Fruit fly (Drosophila melanogaster) whole organism, embryonic: ENCODE results near the gene NK7.1.

ENCODE experiments used
- Atf6 ChIP-seq: fragments of 200-800 bp; sonication (Bioruptor generic); IDR thresholded peaks from 2 replicates; pipeline ENCODE4 v1.3.6; 2022; ENCODE audit warnings: missing biosample characterization, missing genetic modification characterization
- Awh ChIP-seq: fragments of 200-800 bp; sonication (Bioruptor generic); IDR thresholded peaks from 2 replicates; pipeline ENCODE4, ENCODE4 v1.3.6; 2022; ENCODE audit warnings: missing biosample characterization, missing genetic modification characterization
- BtbVII ChIP-seq: fragments of 200-800 bp; sonication (Bioruptor generic); optimal IDR thresholded peaks from 3 replicates; lab custom pipeline; 2017; ENCODE audit warnings: missing biosample characterization, mild to moderate bottlenecking, missing genetic modification characterization
- CG10321 ChIP-seq: fragments of 200-800 bp; sonication (Bioruptor generic); IDR thresholded peaks from 2 replicates; pipeline ENCODE4 v1.3.6; 2022; ENCODE audit warnings: missing biosample characterization, missing genetic modification characterization
- CG10654 ChIP-seq: fragments of 200-800 bp; sonication (Bioruptor generic); optimal IDR thresholded peaks from 2 replicates; lab custom pipeline; 2016; ENCODE audit warnings: missing biosample characterization, missing genetic modification characterization
- CG12104 ChIP-seq: fragments of 200-800 bp; sonication (Bioruptor generic); optimal IDR thresholded peaks from 3 replicates; lab custom pipeline; 2016; ENCODE audit warnings: missing biosample characterization, missing genetic modification characterization
- CG12942 ChIP-seq: fragments of 200-800 bp; sonication (Bioruptor generic); optimal IDR thresholded peaks from 3 replicates; lab custom pipeline; 2016; ENCODE audit warnings: missing biosample characterization, missing genetic modification characterization
- CG13287 ChIP-seq: fragments of 200-800 bp; sonication (Bioruptor generic); IDR thresholded peaks from 2 replicates; pipeline ENCODE4 v1.3.6; 2022; ENCODE audit warnings: missing biosample characterization, missing genetic modification characterization; ENCODE audit not compliant: partially characterized antibody
- CG14441 ChIP-seq: fragments of 200-800 bp; sonication (Bioruptor generic); IDR thresholded peaks from 2 replicates; pipeline ENCODE4 v1.3.6; 2022; ENCODE audit warnings: missing biosample characterization, missing genetic modification characterization
- CG14860 ChIP-seq: fragments of 200-800 bp; sonication (Bioruptor generic); IDR thresholded peaks from 3 replicates; pipeline ENCODE4 v1.3.6; 2022; ENCODE audit warnings: missing biosample characterization, missing genetic modification characterization; ENCODE audit not compliant: partially characterized antibody
- CG15269 ChIP-seq: fragments of 200-800 bp; sonication (Bioruptor generic); optimal IDR thresholded peaks from 2 replicates; lab custom pipeline; 2018; ENCODE audit warnings: missing biosample characterization, mild to moderate bottlenecking, missing genetic modification characterization, moderate library complexity
- CG15696 ChIP-seq: fragments of 200-800 bp; sonication (Bioruptor generic); optimal IDR thresholded peaks from 2 replicates; lab custom pipeline; 2019; ENCODE audit warnings: missing biosample characterization, mild to moderate bottlenecking, missing genetic modification characterization, moderate library complexity
- CG17612 ChIP-seq: fragments of 200-800 bp; sonication (Bioruptor generic); IDR thresholded peaks from 2 replicates; pipeline ENCODE4 v1.3.6; 2022; ENCODE audit warnings: missing biosample characterization, missing genetic modification characterization
- CG1832 ChIP-seq: fragments of 200-800 bp; sonication (Bioruptor generic); optimal IDR thresholded peaks from 2 replicates; lab custom pipeline; 2017; ENCODE audit warnings: missing biosample characterization, mild to moderate bottlenecking, missing genetic modification characterization, inconsistent platforms
- CG2678 ChIP-seq: fragments of 200-800 bp; sonication (Bioruptor generic); optimal IDR thresholded peaks from 3 replicates; lab custom pipeline; 2019; ENCODE audit warnings: missing biosample characterization, mild to moderate bottlenecking, missing genetic modification characterization, moderate library complexity
- CG2712 ChIP-seq: fragments of 200-800 bp; optimal IDR thresholded peaks from 3 replicates; lab custom pipeline; 2019; ENCODE audit warnings: missing biosample characterization, mild to moderate bottlenecking, missing genetic modification characterization, moderate library complexity
- CG3407 ChIP-seq: fragments of 200-800 bp; sonication (Bioruptor generic); optimal IDR thresholded peaks from 2 replicates; lab custom pipeline; 2018; ENCODE audit warnings: missing biosample characterization, mild to moderate bottlenecking, missing genetic modification characterization
- CG42726 ChIP-seq: fragments of 200-800 bp; sonication (Bioruptor generic); IDR thresholded peaks from 2 replicates; pipeline ENCODE4 v1.3.6; 2022; ENCODE audit warnings: missing biosample characterization, missing genetic modification characterization; ENCODE audit not compliant: partially characterized antibody
- CG4854 ChIP-seq: fragments of 200-800 bp; sonication (Bioruptor generic); optimal IDR thresholded peaks from 2 replicates; lab custom pipeline; 2016; ENCODE audit warnings: missing biosample characterization, missing genetic modification characterization, inconsistent platforms
- CG6854 ChIP-seq: fragments of 200-800 bp; sonication (Bioruptor generic); optimal IDR thresholded peaks from 3 replicates; lab custom pipeline; 2017; ENCODE audit warnings: missing biosample characterization, mild to moderate bottlenecking, missing genetic modification characterization
- CG7556 ChIP-seq: fragments of 200-800 bp; sonication (Bioruptor generic); optimal IDR thresholded peaks from 2 replicates; lab custom pipeline; 2017; ENCODE audit warnings: missing biosample characterization, mild to moderate bottlenecking, missing genetic modification characterization
- CG8478 ChIP-seq: fragments of >200 bp; optimal IDR thresholded peaks from 2 replicates; lab custom pipeline; 2018
- CG8924 ChIP-seq: fragments of 200-800 bp; optimal IDR thresholded peaks from 3 replicates; lab custom pipeline; 2019; ENCODE audit warnings: missing biosample characterization, mild to moderate bottlenecking, missing genetic modification characterization, moderate library complexity
- CG9727 ChIP-seq: fragments of 200-800 bp; sonication (Bioruptor generic); optimal IDR thresholded peaks from 3 replicates; lab custom pipeline; 2017; ENCODE audit warnings: missing biosample characterization, mild to moderate bottlenecking, missing genetic modification characterization
- CG9876 ChIP-seq: fragments of 200-800 bp; sonication (Bioruptor generic); optimal IDR thresholded peaks from 2 replicates; lab custom pipeline; 2016; ENCODE audit warnings: missing biosample characterization, missing genetic modification characterization
- E2f2 ChIP-seq: fragments of 200-800 bp; sonication (Bioruptor generic); IDR thresholded peaks from 2 replicates; pipeline ENCODE4 v1.3.6; 2022; ENCODE audit warnings: missing biosample characterization, missing genetic modification characterization
- Gug ChIP-seq: fragments of 200-800 bp; sonication (Bioruptor generic); IDR thresholded peaks from 4 replicates; pipeline ENCODE4 v1.3.6; 2022; ENCODE audit warnings: missing biosample characterization, missing genetic modification characterization
- HHEX ChIP-seq: fragments of 200-800 bp; sonication (Bioruptor generic); optimal IDR thresholded peaks from 3 replicates; lab custom pipeline; 2017; ENCODE audit warnings: missing biosample characterization, mild to moderate bottlenecking, missing genetic modification characterization, missing genetic modification reagents
- HLH54F ChIP-seq: fragments of 200-800 bp; sonication (Bioruptor generic); optimal IDR thresholded peaks from 3 replicates; lab custom pipeline; 2016; ENCODE audit warnings: missing biosample characterization, missing genetic modification characterization
- Hmx ChIP-seq: fragments of 200-800 bp; sonication (Bioruptor generic); optimal IDR thresholded peaks from 2 replicates; lab custom pipeline; 2016; ENCODE audit warnings: missing biosample characterization, missing genetic modification characterization
- NK7.1 ChIP-seq: fragments of 200-800 bp; sonication (Bioruptor generic); optimal IDR thresholded peaks from 3 replicates; lab custom pipeline; 2016; ENCODE audit warnings: missing biosample characterization, missing genetic modification characterization
- Sox102F ChIP-seq: fragments of 200-800 bp; sonication (Bioruptor generic); optimal IDR thresholded peaks from 2 replicates; lab custom pipeline; 2018; ENCODE audit warnings: missing biosample characterization, mild to moderate bottlenecking, missing genetic modification characterization, moderate library complexity
- Ssrp ChIP-seq: fragments of 200-800 bp; sonication (Bioruptor generic); optimal IDR thresholded peaks from 2 replicates; lab custom pipeline; 2018; ENCODE audit warnings: missing biosample characterization, mild to moderate bottlenecking, missing genetic modification characterization, moderate library complexity
- ato ChIP-seq: fragments of 200-800 bp; sonication (Bioruptor generic); IDR thresholded peaks from 2 replicates; pipeline ENCODE4 v1.3.6; 2022; ENCODE audit warnings: missing biosample characterization, missing genetic modification characterization; ENCODE audit not compliant: partially characterized antibody
- az2 ChIP-seq: fragments of 200-800 bp; sonication (Bioruptor generic); optimal IDR thresholded peaks from 3 replicates; lab custom pipeline; 2016; ENCODE audit warnings: missing biosample characterization, missing genetic modification characterization
- cad ChIP-seq: fragments of >200 bp; optimal IDR thresholded peaks from 2 replicates; lab custom pipeline; 2017; ENCODE audit warnings: missing biosample characterization, missing genetic modification characterization
- ci ChIP-seq: fragments of 200-800 bp; sonication (Bioruptor generic); IDR thresholded peaks from 3 replicates; pipeline ENCODE4 v1.3.6; 2022; ENCODE audit warnings: missing biosample characterization, missing genetic modification characterization
- da ChIP-seq: fragments of 200-800 bp; sonication (Bioruptor generic); optimal IDR thresholded peaks from 2 replicates; lab custom pipeline; 2016; ENCODE audit warnings: missing biosample characterization, missing genetic modification characterization
- esg ChIP-seq: fragments of 200-800 bp; sonication (Bioruptor generic); conservative IDR thresholded peaks from 2 replicates; pipeline ENCODE4 v1.3.6; 2022; ENCODE audit warnings: missing biosample characterization, missing genetic modification characterization
- eyg ChIP-seq: fragments of 200-800 bp; sonication (Bioruptor generic); optimal IDR thresholded peaks from 3 replicates; lab custom pipeline; 2016; ENCODE audit warnings: missing biosample characterization, missing genetic modification characterization
- fd96Cb ChIP-seq: fragments of 200-800 bp; sonication (Bioruptor generic); optimal IDR thresholded peaks from 2 replicates; lab custom pipeline; 2018; ENCODE audit warnings: missing biosample characterization, mild to moderate bottlenecking, missing genetic modification characterization, moderate library complexity
- gce ChIP-seq: fragments of 200-800 bp; sonication (Bioruptor generic); IDR thresholded peaks from 3 replicates; pipeline ENCODE4 v1.3.6; 2022; ENCODE audit warnings: missing biosample characterization, missing genetic modification characterization
- gro ChIP-seq: fragments of 200-800 bp; sonication (Bioruptor generic); optimal IDR thresholded peaks from 2 replicates; lab custom pipeline; 2016; ENCODE audit warnings: missing biosample characterization, missing genetic modification characterization
- kah ChIP-seq: fragments of 200-800 bp; sonication (Bioruptor generic); optimal IDR thresholded peaks from 2 replicates; lab custom pipeline; 2018; ENCODE audit warnings: missing biosample characterization, mild to moderate bottlenecking, missing genetic modification characterization
- mld ChIP-seq: fragments of 200-800 bp; sonication (Bioruptor generic); IDR thresholded peaks from 3 replicates; pipeline ENCODE4 v1.3.6; 2022; ENCODE audit warnings: missing biosample characterization, missing genetic modification characterization; ENCODE audit not compliant: partially characterized antibody
- scrt ChIP-seq: fragments of 200-800 bp; sonication (Bioruptor generic); optimal IDR thresholded peaks from 2 replicates; lab custom pipeline; 2018; ENCODE audit warnings: missing biosample characterization, mild to moderate bottlenecking, missing genetic modification characterization, moderate library complexity
- slp2 ChIP-seq: fragments of 200-800 bp; sonication (Bioruptor generic); optimal IDR thresholded peaks from 2 replicates; lab custom pipeline; 2016; ENCODE audit warnings: missing biosample characterization, missing genetic modification characterization
- sr ChIP-seq: fragments of 200-800 bp; sonication (Bioruptor generic); IDR thresholded peaks from 3 replicates; pipeline ENCODE4 v1.3.6; 2022; ENCODE audit warnings: missing biosample characterization, missing genetic modification characterization
- ssp ChIP-seq: fragments of 200-800 bp; sonication (Bioruptor generic); IDR thresholded peaks from 2 replicates; pipeline ENCODE4 v1.3.6; 2022; ENCODE audit warnings: missing biosample characterization, missing genetic modification characterization
- tx ChIP-seq: fragments of 200-800 bp; sonication (Bioruptor generic); optimal IDR thresholded peaks from 2 replicates; lab custom pipeline; 2016; ENCODE audit warnings: missing biosample characterization, missing genetic modification characterization
- vnd ChIP-seq: fragments of 200-800 bp; sonication (Bioruptor generic); IDR thresholded peaks from 3 replicates; pipeline ENCODE4 v1.3.6; 2022; ENCODE audit warnings: missing biosample characterization, missing genetic modification characterization; ENCODE audit not compliant: partially characterized antibody

Gene NK7.1

DNA sequence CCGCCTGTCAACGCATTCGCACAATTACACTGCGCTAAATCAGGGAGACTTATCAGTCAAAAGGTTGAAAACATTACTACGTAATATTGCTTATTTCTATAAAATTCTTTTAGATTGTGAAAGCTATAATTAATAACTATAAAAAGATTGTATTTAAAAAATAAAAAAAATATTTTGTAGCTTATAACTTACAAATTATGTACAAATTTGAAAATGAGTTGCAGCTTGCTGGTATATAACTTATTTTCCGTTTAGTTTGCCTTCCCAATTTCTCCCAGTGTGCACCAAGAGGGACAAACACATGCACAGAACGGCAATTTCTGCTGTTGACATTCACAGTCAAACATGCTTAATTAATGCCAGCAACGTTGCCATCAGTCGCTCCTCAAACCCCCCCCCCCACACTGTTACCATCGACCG is 19.0 kb downstream of the NK7.1 start (continued):
- TF ChIP-seq CG15269 (tag; lab: Kevin White, UChicago) = peak; percentile 67
- peak; percentile 76 for TF ChIP-seq scrt (GFP tag; lab: Kevin White, UChicago)
- no peak for TF ChIP-seq CG10321 (GFP tag; lab: Robert Waterston, UW)
- peak; percentile 27 for TF ChIP-seq kah (GFP tag; lab: Kevin White, UChicago)
- peak; percentile 74 for TF ChIP-seq CG6854
- no peak for TF ChIP-seq CG17612
- TF ChIP-seq CG2712 (tag; lab: Kevin White, UChicago) = peak; percentile 88
- TF ChIP-seq Hmx (GFP tag; lab: Kevin White, UChicago) = no peak
- no peak for TF ChIP-seq eyg (GFP tag; lab: Kevin White, UChicago)
- TF ChIP-seq vnd (GFP tag; lab: Robert Waterston, UW) = no peak
- peak; percentile 30 for TF ChIP-seq CG12942 (GFP tag; lab: Kevin White, UChicago)
- peak; percentile 86 for TF ChIP-seq BtbVII (GFP tag; lab: Kevin White, UChicago)
- peak; percentile 65 for TF ChIP-seq CG12104 (GFP tag; lab: Kevin White, UChicago)
- no peak for TF ChIP-seq gce (GFP tag; lab: Robert Waterston, UW)
- TF ChIP-seq tx (GFP tag; lab: Kevin White, UChicago) = no peak
- TF ChIP-seq Sox102F (GFP tag; lab: Kevin White, UChicago) = peak; percentile 74
- no peak for TF ChIP-seq CG9876
- TF ChIP-seq CG10654 (GFP tag; lab: Kevin White, UChicago) = peak; percentile 47
- no peak for TF ChIP-seq gro (GFP tag; lab: Kevin White, UChicago)
- TF ChIP-seq HHEX (GFP tag; lab: Kevin White, UChicago) = peak; percentile 72
- TF ChIP-seq E2f2 (GFP tag; lab: Robert Waterston, UW) = no peak; the same call in 1 of the 2 replicates
- TF ChIP-seq CG14441 (GFP tag; lab: Robert Waterston, UW) = peak; percentile 40
- no peak for TF ChIP-seq CG8478
- peak; percentile 61 for TF ChIP-seq Atf6 (GFP tag; lab: Robert Waterston, UW)
- TF ChIP-seq CG15696 (tag; lab: Kevin White, UChicago) = peak; percentile 32
- no peak for TF ChIP-seq CG14860
- peak; percentile 81 for TF ChIP-seq CG8924 (tag; lab: Kevin White, UChicago)
- TF ChIP-seq Awh (GFP tag; lab: Robert Waterston, UW) = peak; percentile 39; the same call in 1 of the 2 replicates
- TF ChIP-seq NK7.1 = no peak
- TF ChIP-seq HLH54F (GFP tag; lab: Kevin White, UChicago) = no peak
- peak; percentile 89 for TF ChIP-seq CG2678 (tag; lab: Kevin White, UChicago)
- no peak for TF ChIP-seq CG1832
- 0 out of 3 replicates have a peak, but pooled peaks have one; percentile 17 for TF ChIP-seq ci (GFP tag; lab: Robert Waterston, UW)
- TF ChIP-seq sr (GFP tag; lab: Robert Waterston, UW) = no peak
- TF ChIP-seq CG7556 (GFP tag; lab: Kevin White, UChicago) = peak; percentile 83
- peak; percentile 59 for TF ChIP-seq esg (GFP tag; lab: Robert Waterston, UW)
- TF ChIP-seq az2 (GFP tag; lab: Kevin White, UChicago) = peak; percentile 58
- TF ChIP-seq CG3407 (GFP tag; lab: Kevin White, UChicago) = peak; percentile 33
- TF ChIP-seq CG9727 (GFP tag; lab: Kevin White, UChicago) = peak; percentile 78
- TF ChIP-seq mld = no peak
- peak; percentile 4 for TF ChIP-seq CG4854 (GFP tag; lab: Kevin White, UChicago)
- peak; percentile 65 for TF ChIP-seq Ssrp (tag; lab: Kevin White, UChicago)
- TF ChIP-seq fd96Cb (tag; lab: Kevin White, UChicago) = peak; percentile 78
- no peak for TF ChIP-seq ato (GFP tag; lab: Robert Waterston, UW)
- peak; percentile 37; the same call in 1 of the 2 replicates for TF ChIP-seq ssp (GFP tag; lab: Robert Waterston, UW)
- no peak for TF ChIP-seq da (GFP tag; lab: Kevin White, UChicago)
- 0 out of 4 replicates have a peak, but pooled peaks have one; percentile 33 for TF ChIP-seq Gug (GFP tag; lab: Robert Waterston, UW)
- TF ChIP-seq CG42726 (GFP tag; lab: Robert Waterston, UW) = no peak
- no peak for TF ChIP-seq slp2 (GFP tag; lab: Kevin White, UChicago)
- no peak for TF ChIP-seq CG13287 (GFP tag; lab: Robert Waterston, UW)
- no peak for TF ChIP-seq cad (GFP tag; lab: Kevin White, UChicago)
